Fruit fly (Drosophila melanogaster): ENCODE results near the gene noc.

dm6 chr2L:14512811-14513389 lies 22.2 kb downstream of the noc start:
- TF ChIP-seq CG12155 (GFP tag; optimal IDR thresholded peaks at IDR 0.05) (peak; percentile 59), crol (GFP tag; IDR thresholded peaks at IDR 0.05) (peak; percentile 57; the same call in 1 of the 2 replicates), Dad (GFP tag; optimal IDR thresholded peaks at IDR 0.05) (peak; percentile 49), NK7.1 (GFP tag; optimal IDR thresholded peaks at IDR 0.05) (peak; percentile 66), Hey (tag; optimal IDR thresholded peaks at IDR 0.05) (no peak), Neu2 (GFP tag; optimal IDR thresholded peaks at IDR 0.05; ENCODE audit: borderline replicate concordance) (peak; percentile 70)

Data from whole organism, embryonic.